Worm (Caenorhabditis elegans) whole organism, mixed stage, embryonic: ENCODE results near the gene C25G4.3.
"Not testable (repeated sequence)": the region's sequence is repeated elsewhere in the genome, so short reads cannot be mapped to it uniquely, and the experiment has no call there.

Experiments
- M03D4.4 ChIP-seq: sonication (generic microtip); optimal IDR thresholded peaks from 2 replicates; lab custom pipeline; 2017; ENCODE audit warnings: mild to moderate bottlenecking, missing genetic modification characterization, missing compliant biosample characterization
- elt-1 ChIP-seq: sonication (generic microtip); optimal IDR thresholded peaks from 2 replicates; lab custom pipeline; 2017; ENCODE audit warnings: missing genetic modification characterization, mild to moderate bottlenecking, missing compliant biosample characterization, antibody characterized with exemption, moderate library complexity, borderline replicate concordance; ENCODE audit not compliant: insufficient read depth
- nhr-28 ChIP-seq: fragments of 150-350 bp; optimal IDR thresholded peaks from 2 replicates; lab custom pipeline; 2014; ENCODE audit warnings: missing biosample characterization, missing genetic modification characterization
- pha-4 ChIP-seq: fragments of 150-350 bp; optimal IDR thresholded peaks from 2 replicates; lab custom pipeline; 2018; ENCODE audit warnings: missing biosample characterization, missing genetic modification reagents, missing genetic modification characterization
- unc-62 ChIP-seq: fragments of 150-350 bp; optimal IDR thresholded peaks from 2 replicates; lab custom pipeline; 2014; ENCODE audit warnings: missing biosample characterization, missing genetic modification reagents, missing genetic modification characterization
- ztf-11 ChIP-seq: fragments of 150-350 bp; optimal IDR thresholded peaks from 2 replicates; lab custom pipeline; 2014; ENCODE audit warnings: missing biosample characterization, missing genetic modification characterization

ce11 chrIV:12484479-12484878 lies 38.8 kb upstream of the C25G4.3 start, which contains the start of gene T04A11.4:
- not testable (repeated sequence) for TF ChIP-seq ztf-11 (tag; lab: Kevin White, UChicago); nhr-28 (tag; lab: Kevin White, UChicago); elt-1 (tag; lab: Kevin White, UChicago); unc-62 (GFP tag; lab: Kevin White, UChicago); pha-4; M03D4.4
